Fruit fly (Drosophila melanogaster) whole organism: ENCODE measurements around the gene CkIIbeta.

Experiments
- pan ChIP-seq: fragments of >200 bp; optimal IDR thresholded peaks from 2 replicates; lab custom pipeline; 2017
- psq ChIP-seq: fragments of >200 bp; optimal IDR thresholded peaks from 2 replicates; lab custom pipeline; 2017

DNA sequence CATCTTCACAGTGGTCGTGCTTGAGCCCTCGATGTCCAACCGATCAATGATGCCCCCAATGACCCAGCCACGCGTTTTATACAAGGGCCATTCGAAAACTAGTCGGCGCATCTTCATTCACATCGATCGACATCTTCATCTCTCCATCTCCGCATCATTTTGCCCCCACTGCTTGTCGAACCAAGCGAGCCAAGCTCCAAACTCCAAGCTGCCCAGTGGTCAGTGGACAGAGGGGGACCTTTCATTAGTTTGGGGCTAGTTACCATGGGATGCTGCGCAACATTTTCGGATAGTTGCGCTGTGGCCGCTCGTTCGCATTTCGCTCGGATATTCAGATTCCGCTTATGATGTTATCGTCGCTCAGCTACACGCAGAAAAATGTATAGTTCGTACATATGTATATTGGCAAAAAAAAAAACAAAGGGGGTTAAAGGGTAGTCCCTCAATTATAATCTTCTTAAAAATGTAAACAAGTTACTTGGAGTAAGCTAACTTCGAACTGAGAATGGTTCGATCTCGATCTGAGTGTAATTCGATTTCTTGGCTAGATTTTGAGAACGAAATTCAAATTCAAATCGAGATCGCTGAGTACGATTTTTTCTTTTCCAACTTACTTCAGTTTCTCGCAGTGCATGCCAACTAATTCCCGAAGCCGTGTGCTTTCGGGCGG, 53.9 kb downstream of the CkIIbeta start, which contains the start of gene CG15740:
- TF ChIP-seq pan (lab: Kevin White, UChicago) (no peak), psq (lab: Kevin White, UChicago) (no peak)
